Worm (Caenorhabditis elegans) whole organism, late embryonic: ENCODE data around the gene srh-76.

Experiments
- F13H6.1 ChIP-seq: sonication (generic microtip); optimal IDR thresholded peaks from 2 replicates; lab custom pipeline; 2016; ENCODE audit warnings: missing genetic modification characterization, missing compliant biosample characterization
- K09A11.1 ChIP-seq: sonication (generic microtip); optimal IDR thresholded peaks from 2 replicates; lab custom pipeline; 2017; ENCODE audit warnings: antibody characterized with exemption, mild to moderate bottlenecking, missing genetic modification characterization, missing compliant biosample characterization; ENCODE audit not compliant: insufficient read depth
- ahr-1 ChIP-seq: sonication (generic microtip); optimal IDR thresholded peaks from 2 replicates; lab custom pipeline; 2016; ENCODE audit warnings: missing genetic modification characterization, missing compliant biosample characterization
- ceh-14 ChIP-seq: sonication (generic microtip); optimal IDR thresholded peaks from 2 replicates; lab custom pipeline; 2016; ENCODE audit warnings: missing genotype, missing genetic modification characterization, missing compliant biosample characterization
- ceh-19 ChIP-seq: fragments of 200-800 bp; sonication (Bioruptor generic); optimal IDR thresholded peaks from 2 replicates; lab custom pipeline; 2018; ENCODE audit warnings: mild to moderate bottlenecking, missing genetic modification characterization, missing compliant biosample characterization
- ceh-22 ChIP-seq: sonication (generic microtip); optimal IDR thresholded peaks from 2 replicates; lab custom pipeline; 2017; ENCODE audit warnings: missing biosample characterization, missing genetic modification characterization
- ceh-24 ChIP-seq: sonication (generic microtip); optimal IDR thresholded peaks from 2 replicates; lab custom pipeline; 2016; ENCODE audit warnings: mild to moderate bottlenecking, missing genetic modification characterization, missing compliant biosample characterization
- ceh-34 ChIP-seq: sonication (generic microtip); optimal IDR thresholded peaks from 2 replicates; lab custom pipeline; 2016; ENCODE audit warnings: mild to moderate bottlenecking, missing genetic modification characterization, missing compliant biosample characterization
- ceh-45 ChIP-seq: fragments of 200-800 bp; sonication (Bioruptor generic); IDR thresholded peaks from 2 replicates; pipeline ENCODE4 v1.3.6; 2022; ENCODE audit warnings: missing genetic modification reagents, missing genetic modification characterization, missing compliant biosample characterization
- ceh-9 ChIP-seq: sonication (generic microtip); optimal IDR thresholded peaks from 2 replicates; lab custom pipeline; 2016; ENCODE audit warnings: mild to moderate bottlenecking, missing genetic modification characterization, inconsistent platforms, missing compliant biosample characterization
- che-1 ChIP-seq: sonication (generic microtip); optimal IDR thresholded peaks from 2 replicates; lab custom pipeline; 2016; ENCODE audit warnings: mild to moderate bottlenecking, missing genetic modification characterization, missing compliant biosample characterization
- dve-1 ChIP-seq: sonication (generic microtip); optimal IDR thresholded peaks from 2 replicates; lab custom pipeline; 2017; ENCODE audit warnings: antibody characterized with exemption, mild to moderate bottlenecking, missing genetic modification characterization, missing compliant biosample characterization
- elt-2 ChIP-seq: sonication (generic microtip); optimal IDR thresholded peaks from 2 replicates; lab custom pipeline; 2016; ENCODE audit warnings: missing genetic modification reagents, missing genetic modification characterization, missing compliant biosample characterization
- elt-4 ChIP-seq: sonication (generic microtip); optimal IDR thresholded peaks from 2 replicates; lab custom pipeline; 2016; ENCODE audit warnings: missing genetic modification characterization, missing compliant biosample characterization
- ets-4 ChIP-seq: sonication (generic microtip); optimal IDR thresholded peaks from 2 replicates; lab custom pipeline; 2016; ENCODE audit warnings: missing genetic modification characterization, missing compliant biosample characterization
- fkh-10 ChIP-seq: fragments of 150-350 bp; optimal IDR thresholded peaks from 2 replicates; lab custom pipeline; 2014; ENCODE audit warnings: missing biosample characterization, missing genetic modification reagents, missing genetic modification characterization
- hlh-13 ChIP-seq: fragments of 200-800 bp; sonication (Bioruptor generic); optimal IDR thresholded peaks from 2 replicates; lab custom pipeline; 2018; ENCODE audit warnings: mild to moderate bottlenecking, missing genetic modification characterization, missing compliant biosample characterization
- hlh-30 ChIP-seq: sonication (generic microtip); optimal IDR thresholded peaks from 2 replicates; lab custom pipeline; 2017; ENCODE audit warnings: antibody characterized with exemption, missing genetic modification characterization, missing compliant biosample characterization; ENCODE audit not compliant: insufficient read depth
- mec-3 ChIP-seq: sonication (generic microtip); optimal IDR thresholded peaks from 2 replicates; lab custom pipeline; 2016; ENCODE audit warnings: borderline replicate concordance, missing genetic modification characterization, missing compliant biosample characterization
- nhr-11 ChIP-seq: fragments of 150-350 bp; optimal IDR thresholded peaks from 2 replicates; lab custom pipeline; 2014; ENCODE audit warnings: missing biosample characterization, missing genetic modification characterization
- odd-2 ChIP-seq: sonication (generic microtip); optimal IDR thresholded peaks from 2 replicates; lab custom pipeline; 2017; ENCODE audit warnings: antibody characterized with exemption, mild to moderate bottlenecking, missing genetic modification characterization, missing compliant biosample characterization
- pat-9 ChIP-seq: fragments of 200-800 bp; sonication (Bioruptor generic); optimal IDR thresholded peaks from 2 replicates; lab custom pipeline; 2018; ENCODE audit warnings: mild to moderate bottlenecking, missing genetic modification characterization, moderate library complexity, missing compliant biosample characterization
- pqm-1 ChIP-seq: sonication (generic microtip); optimal IDR thresholded peaks from 2 replicates; lab custom pipeline; 2016; ENCODE audit warnings: missing genetic modification characterization, missing compliant biosample characterization
- pros-1 ChIP-seq: fragments of 150-350 bp; optimal IDR thresholded peaks from 2 replicates; lab custom pipeline; 2014; ENCODE audit warnings: missing biosample characterization, missing genetic modification reagents, missing genetic modification characterization
- ref-2 ChIP-seq: sonication (generic microtip); optimal IDR thresholded peaks from 2 replicates; lab custom pipeline; 2016; ENCODE audit warnings: missing genetic modification characterization, missing compliant biosample characterization
- sox-2 ChIP-seq: fragments of 200-800 bp; sonication (Bioruptor generic); IDR thresholded peaks from 2 replicates; pipeline ENCODE4 v1.3.6; 2022; ENCODE audit warnings: missing genetic modification reagents, missing genetic modification characterization, missing compliant biosample characterization
- sox-4 ChIP-seq: sonication (generic microtip); optimal IDR thresholded peaks from 2 replicates; lab custom pipeline; 2017; ENCODE audit warnings: mild to moderate bottlenecking, missing genetic modification characterization, inconsistent platforms, missing compliant biosample characterization
- syd-9 ChIP-seq: sonication (generic microtip); optimal IDR thresholded peaks from 2 replicates; lab custom pipeline; 2016; ENCODE audit warnings: mild to moderate bottlenecking, missing genetic modification characterization, moderate library complexity, missing compliant biosample characterization
- tbx-7 ChIP-seq: sonication (generic microtip); optimal IDR thresholded peaks from 2 replicates; lab custom pipeline; 2016; ENCODE audit warnings: missing genotype, missing genetic modification characterization, missing compliant biosample characterization
- ttx-3 ChIP-seq: sonication (generic microtip); optimal IDR thresholded peaks from 2 replicates; lab custom pipeline; 2016; ENCODE audit warnings: missing genetic modification reagents, missing genetic modification characterization, missing compliant biosample characterization
- unc-55 ChIP-seq: sonication (generic microtip); optimal IDR thresholded peaks from 2 replicates; lab custom pipeline; 2017; ENCODE audit warnings: missing biosample characterization, missing genetic modification reagents, missing genetic modification characterization

The srh-76 gene

DNA sequence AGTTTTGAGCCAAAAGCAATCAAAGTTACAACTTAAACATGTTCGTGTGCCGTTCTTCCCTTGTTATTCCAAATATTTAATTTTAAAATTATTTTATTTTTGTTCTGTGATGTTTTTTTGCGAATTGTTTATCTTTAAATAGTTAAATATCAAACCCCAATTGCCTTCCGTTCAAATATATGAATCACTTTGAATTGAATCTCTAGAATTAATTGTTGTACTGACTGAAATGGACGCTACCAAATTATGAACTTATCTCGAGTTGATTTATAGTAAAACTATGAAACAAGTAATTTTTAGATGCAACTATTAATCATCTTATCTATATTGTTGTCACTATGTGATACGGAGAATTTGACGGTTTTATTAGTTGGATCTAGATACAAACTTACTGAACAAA, 41.6 kb upstream of the srh-76 start, which contains the start of gene ZC250.2:
Gene ZC250.2 (plus strand): TSS at position 301 of the 400 bp plus-strand sequence.
- TF ChIP-seq syd-9 (tag; lab: Kevin White, UChicago) = no peak
- TF ChIP-seq ceh-9 (tag; lab: Kevin White, UChicago) = no peak
- TF ChIP-seq K09A11.1 (tag; lab: Kevin White, UChicago) = no peak
- no peak for TF ChIP-seq pros-1 (tag; lab: Kevin White, UChicago)
- TF ChIP-seq sox-2 = no peak
- TF ChIP-seq ceh-45 (GFP tag; lab: Robert Waterston, UW) = no peak
- TF ChIP-seq mec-3 = no peak
- TF ChIP-seq ref-2 (tag; lab: Kevin White, UChicago) = no peak
- TF ChIP-seq ets-4 (tag; lab: Kevin White, UChicago) = no peak
- no peak for TF ChIP-seq ceh-24 (tag; lab: Kevin White, UChicago)
- no peak for TF ChIP-seq ceh-19 (GFP tag; lab: Kevin White, UChicago)
- TF ChIP-seq odd-2 = no peak
- TF ChIP-seq ceh-14 (tag; lab: Kevin White, UChicago) = no peak
- no peak for TF ChIP-seq unc-55 (GFP tag; lab: Kevin White, UChicago)
- no peak for TF ChIP-seq dve-1
- TF ChIP-seq F13H6.1 (tag; lab: Kevin White, UChicago) = no peak
- no peak for TF ChIP-seq nhr-11
- TF ChIP-seq hlh-30 = no peak
- no peak for TF ChIP-seq ceh-22 (tag; lab: Kevin White, UChicago)
- no peak for TF ChIP-seq ttx-3

DNA sequence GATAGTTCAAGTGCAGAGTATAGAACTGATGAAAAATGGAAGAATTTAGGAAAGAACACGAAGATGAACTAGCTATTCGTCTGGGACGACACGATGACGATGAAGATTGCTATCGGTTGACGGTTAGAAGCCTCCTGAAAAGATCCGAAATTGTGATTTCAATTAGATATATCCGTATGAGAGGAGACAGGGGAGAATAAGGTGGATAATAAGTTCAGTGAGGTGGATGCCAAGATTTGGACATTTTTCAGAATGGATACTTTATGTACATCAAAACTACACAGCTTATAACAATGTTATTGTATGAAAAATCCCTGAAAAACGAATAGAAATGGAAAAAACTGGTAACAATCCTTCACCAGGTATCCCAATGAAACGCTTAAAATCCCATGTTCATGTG, 35.5 kb upstream of the srh-76 start, which contains the start of gene nstp-3:
Gene nstp-3 (minus strand): TSS at position 101 of the 400 bp plus-strand sequence.
- TF ChIP-seq pat-9 (tag; lab: Kevin White, UChicago) = no peak

DNA sequence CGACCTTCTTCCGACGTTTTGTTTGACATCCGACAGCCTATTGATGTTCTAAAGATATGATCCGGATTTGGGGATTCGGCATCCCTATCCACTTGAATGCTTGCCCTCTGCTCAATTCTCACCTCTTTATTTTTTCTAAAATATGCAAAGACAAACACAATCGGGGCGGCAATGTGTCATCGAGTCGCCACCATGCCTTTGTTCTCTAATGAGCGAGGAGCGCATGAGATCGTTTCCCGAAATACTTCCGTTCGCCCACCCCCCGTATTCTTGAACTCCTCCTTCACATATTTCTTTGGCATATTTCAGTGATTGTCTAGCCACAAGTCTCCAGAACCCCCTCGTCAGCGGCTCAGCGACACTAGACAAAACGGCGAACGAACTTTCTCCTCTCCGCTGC, 34.3 kb upstream of the srh-76 start, which contains the start of gene cyn-17:
Gene cyn-17 (plus strand): TSS at position 301 of the 400 bp plus-strand sequence.
- TF ChIP-seq hlh-30 = no peak
- TF ChIP-seq elt-4 (tag; lab: Kevin White, UChicago) = peak; percentile 34

DNA sequence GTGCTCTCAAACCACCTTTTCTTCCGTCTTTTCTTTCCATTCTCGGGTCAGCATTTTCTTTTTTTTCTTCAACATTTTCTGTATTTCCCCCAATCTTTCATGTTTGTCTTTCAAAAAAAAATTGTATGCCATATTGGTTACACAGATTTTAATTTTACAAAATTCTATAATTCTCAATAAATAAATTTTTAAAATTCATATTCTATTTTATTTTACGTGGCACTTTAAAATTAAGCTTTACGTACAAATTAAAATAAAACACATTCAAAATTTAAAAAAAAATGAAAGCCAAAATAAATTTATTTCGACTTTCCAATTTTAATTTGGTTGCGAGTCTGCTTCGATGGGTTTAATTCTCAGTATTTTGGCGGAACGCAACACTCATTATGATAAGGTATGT, 28.2 kb upstream of the srh-76 start, which contains the start of gene ZC250.5:
Gene ZC250.5 (plus strand): TSS at position 301 of the 400 bp plus-strand sequence.
- TF ChIP-seq ceh-45 (GFP tag; lab: Robert Waterston, UW) (no peak), hlh-13 (GFP tag; lab: Kevin White, UChicago) (no peak), pqm-1 (tag; lab: Kevin White, UChicago) (no peak), pat-9 (tag; lab: Kevin White, UChicago) (no peak), tbx-7 (tag; lab: Kevin White, UChicago) (no peak), sox-4 (tag; lab: Kevin White, UChicago) (no peak), fkh-10 (no peak), ceh-34 (tag; lab: Kevin White, UChicago) (no peak), ceh-24 (tag; lab: Kevin White, UChicago) (no peak)
- TF ChIP-seq, all 69 proteins: peak for 0

DNA sequence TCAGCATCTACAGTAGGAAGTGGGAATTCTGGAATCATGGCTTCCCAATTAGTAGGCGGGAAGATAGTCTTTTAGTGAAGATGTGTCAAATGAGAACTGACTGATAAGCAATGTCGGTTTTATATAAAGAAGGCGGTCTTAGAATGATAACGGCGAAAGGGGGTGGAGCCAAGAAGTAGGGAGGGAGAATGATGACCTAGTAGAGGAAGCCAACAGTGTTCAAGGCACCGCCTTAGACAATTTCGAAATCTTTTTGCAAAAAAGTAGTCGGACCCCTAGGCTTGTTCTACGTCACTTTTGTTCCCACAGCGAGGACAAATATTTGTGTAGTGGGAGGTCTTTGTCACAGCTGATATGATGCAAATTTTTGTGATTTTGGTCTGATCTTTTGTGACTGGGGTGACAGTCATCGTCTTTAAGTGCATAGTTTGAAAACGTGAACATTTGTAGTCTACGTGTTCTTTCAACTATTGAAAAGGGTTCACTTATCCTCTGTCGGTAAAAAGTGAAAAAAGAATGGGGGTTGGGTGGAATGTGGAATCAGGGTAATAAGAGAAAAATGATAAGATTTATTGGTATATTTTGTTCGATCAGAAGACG, 20.5 kb upstream of the srh-76 start, which contains the start of gene ZC250.4:
Gene ZC250.4 (minus strand): TSS at position 78 of the 600 bp plus-strand sequence.
- TF ChIP-seq K09A11.1 (tag; lab: Kevin White, UChicago) (no peak), elt-2 (tag; lab: Kevin White, UChicago) (peak; percentile 31), ahr-1 (tag; lab: Kevin White, UChicago) (no peak), ttx-3 (no peak), che-1 (tag; lab: Kevin White, UChicago) (no peak)
- TF ChIP-seq, all 69 proteins: peak for 1
